Worm (Caenorhabditis elegans) whole organism, L4/young adult: ENCODE results near the gene F53F1.4.

Experiments used
- W03F9.2 ChIP-seq: fragments of 150-350 bp; optimal IDR thresholded peaks from 2 replicates; lab custom pipeline; 2014; ENCODE audit warnings: missing biosample characterization, missing genetic modification characterization
- him-1 ChIP-seq: sonication (generic microtip); optimal IDR thresholded peaks from 2 replicates; lab custom pipeline; 2016; ENCODE audit warnings: missing genotype, missing genetic modification reagents, missing genetic modification characterization, missing compliant biosample characterization

- TF ChIP-seq W03F9.2 (tag; lab: Kevin White, UChicago) (no peak), him-1 (no peak)
Measured at ce11 chrV:13420640-13421039, 9.8 kb downstream of the F53F1.4 start, which contains the start of gene srv-8.
